Fruit fly (Drosophila melanogaster) whole organism, prepupa: ENCODE measurements around the gene Ugt36A1.
A peak's percentile ranks its signal among the peaks of the same experiment; 100 is the strongest.

Experiments
- Blimp-1 ChIP-seq: fragments of 200-800 bp; sonication (Bioruptor generic); optimal IDR thresholded peaks from 3 replicates; lab custom pipeline; 2017; ENCODE audit warnings: missing biosample characterization, missing genetic modification characterization, mild to moderate bottlenecking, moderate library complexity, missing genetic modification reagents
- CG10631 ChIP-seq: fragments of 200-800 bp; sonication (Bioruptor generic); optimal IDR thresholded peaks from 2 replicates; lab custom pipeline; 2016; ENCODE audit warnings: missing biosample characterization, missing genetic modification characterization
- CG10669 ChIP-seq: fragments of 200-800 bp; sonication (Bioruptor generic); optimal IDR thresholded peaks from 3 replicates; lab custom pipeline; 2018; ENCODE audit warnings: missing biosample characterization, mild to moderate bottlenecking, missing genetic modification characterization, moderate library complexity
- CG11294 ChIP-seq: fragments of 200-800 bp; sonication (Bioruptor generic); IDR thresholded peaks from 2 replicates; pipeline ENCODE4 v1.3.6; 2022; ENCODE audit warnings: missing biosample characterization, missing genetic modification characterization
- CG11762 ChIP-seq: fragments of 200-800 bp; sonication (Bioruptor generic); optimal IDR thresholded peaks from 3 replicates; lab custom pipeline; 2016; ENCODE audit warnings: missing biosample characterization, missing genetic modification characterization; ENCODE audit not compliant: insufficient read depth
- CG15336 ChIP-seq: fragments of 200-800 bp; sonication (Bioruptor generic); IDR thresholded peaks from 2 replicates; pipeline ENCODE4 v1.3.6; 2022; ENCODE audit warnings: missing biosample characterization, missing genetic modification characterization
- CG1621 ChIP-seq: fragments of 200-800 bp; sonication (Bioruptor generic); optimal IDR thresholded peaks from 3 replicates; lab custom pipeline; 2018; ENCODE audit warnings: missing biosample characterization, mild to moderate bottlenecking, missing genetic modification characterization
- CG16779 ChIP-seq: fragments of 200-800 bp; sonication (Bioruptor generic); optimal IDR thresholded peaks from 3 replicates; lab custom pipeline; 2017; ENCODE audit warnings: missing biosample characterization, mild to moderate bottlenecking, missing genetic modification characterization
- CG3032 ChIP-seq: fragments of 200-800 bp; optimal IDR thresholded peaks from 2 replicates; lab custom pipeline; 2019; ENCODE audit warnings: missing biosample characterization, mild to moderate bottlenecking, missing genetic modification characterization, moderate library complexity
- CG34406 ChIP-seq: fragments of 200-800 bp; sonication (Bioruptor generic); optimal IDR thresholded peaks from 3 replicates; lab custom pipeline; 2016; ENCODE audit warnings: missing biosample characterization, missing genetic modification characterization
- CG3919 ChIP-seq: fragments of 200-800 bp; sonication (Bioruptor generic); optimal IDR thresholded peaks from 3 replicates; lab custom pipeline; 2016; ENCODE audit warnings: missing biosample characterization, missing genetic modification characterization
- CG4318 ChIP-seq: fragments of 200-800 bp; sonication (Bioruptor generic); optimal IDR thresholded peaks from 3 replicates; lab custom pipeline; 2017; ENCODE audit warnings: missing biosample characterization, mild to moderate bottlenecking, missing genetic modification characterization
- CG6163 ChIP-seq: fragments of 200-800 bp; sonication (Bioruptor generic); IDR thresholded peaks from 3 replicates; pipeline ENCODE4 v1.3.6; 2022; ENCODE audit warnings: missing biosample characterization, missing genetic modification characterization
- CG6792 ChIP-seq: fragments of 200-800 bp; sonication (Bioruptor generic); optimal IDR thresholded peaks from 3 replicates; lab custom pipeline; 2016; ENCODE audit warnings: missing biosample characterization, missing genetic modification characterization
- CG6808 ChIP-seq: fragments of 200-800 bp; sonication (Bioruptor generic); optimal IDR thresholded peaks from 3 replicates; lab custom pipeline; 2017; ENCODE audit warnings: missing biosample characterization, missing genetic modification characterization, mild to moderate bottlenecking, moderate library complexity, missing genetic modification reagents
- CG8119 ChIP-seq: fragments of 200-800 bp; sonication (Bioruptor generic); IDR thresholded peaks from 3 replicates; pipeline ENCODE4 v1.3.6; 2022; ENCODE audit warnings: missing biosample characterization, missing genetic modification characterization
- CG8319 ChIP-seq: fragments of 200-800 bp; sonication (Bioruptor generic); optimal IDR thresholded peaks from 3 replicates; lab custom pipeline; 2016; ENCODE audit warnings: missing biosample characterization, missing genetic modification characterization
- CG8632 ChIP-seq: fragments of 200-800 bp; sonication (Bioruptor generic); optimal IDR thresholded peaks from 3 replicates; lab custom pipeline; 2016; ENCODE audit warnings: missing biosample characterization, missing genetic modification characterization
- Eip75B ChIP-seq: fragments of 200-800 bp; sonication (Bioruptor generic); optimal IDR thresholded peaks from 3 replicates; lab custom pipeline; 2016; ENCODE audit warnings: missing biosample characterization, missing genetic modification characterization
- Eip78C ChIP-seq: fragments of 200-800 bp; sonication (Bioruptor generic); peaks from one replicate; lab custom pipeline; 2016; ENCODE audit warnings: missing biosample characterization, missing genetic modification characterization
- Eip93F ChIP-seq: fragments of 200-800 bp; sonication (Bioruptor generic); optimal IDR thresholded peaks from 2 replicates; lab custom pipeline; 2016; ENCODE audit warnings: missing biosample characterization, mild to moderate bottlenecking, missing genetic modification characterization
- Ets21C ChIP-seq: fragments of 200-800 bp; sonication (Bioruptor generic); optimal IDR thresholded peaks from 3 replicates; lab custom pipeline; 2016; ENCODE audit warnings: missing biosample characterization, missing genetic modification characterization
- Gug ChIP-seq: fragments of 200-800 bp; sonication (Bioruptor generic); IDR thresholded peaks from 2 replicates; pipeline ENCODE4 v1.3.6; 2022; ENCODE audit warnings: missing biosample characterization, missing genetic modification characterization
- Hr38 ChIP-seq: sonication (Bioruptor generic); optimal IDR thresholded peaks from 2 replicates; lab custom pipeline; 2016; ENCODE audit warnings: missing biosample characterization, missing genetic modification characterization
- Hr39 ChIP-seq: fragments of 200-800 bp; sonication (Bioruptor generic); optimal IDR thresholded peaks from 2 replicates; lab custom pipeline; 2016; ENCODE audit warnings: missing biosample characterization, missing genetic modification characterization
- Hr4 ChIP-seq: fragments of 200-800 bp; sonication (Bioruptor generic); optimal IDR thresholded peaks from 3 replicates; lab custom pipeline; 2016; ENCODE audit warnings: missing biosample characterization, missing genetic modification characterization
- Met ChIP-seq: fragments of 200-800 bp; sonication (Bioruptor generic); optimal IDR thresholded peaks from 3 replicates; lab custom pipeline; 2016; ENCODE audit warnings: missing biosample characterization, missing genetic modification characterization
- OdsH ChIP-seq: fragments of 200-800 bp; sonication (Bioruptor generic); optimal IDR thresholded peaks from 3 replicates; lab custom pipeline; 2016; ENCODE audit warnings: missing biosample characterization, missing genetic modification characterization
- Smox ChIP-seq: fragments of 200-800 bp; sonication (Bioruptor generic); optimal IDR thresholded peaks from 3 replicates; lab custom pipeline; 2016; ENCODE audit warnings: missing biosample characterization, missing genetic modification characterization
- Sox102F ChIP-seq: fragments of 200-800 bp; sonication (Bioruptor generic); optimal IDR thresholded peaks from 2 replicates; lab custom pipeline; 2016; ENCODE audit warnings: missing biosample characterization, mild to moderate bottlenecking, missing genetic modification characterization
- Sox14 ChIP-seq: fragments of 200-800 bp; sonication (Bioruptor generic); optimal IDR thresholded peaks from 3 replicates; lab custom pipeline; 2016; ENCODE audit warnings: missing biosample characterization, missing genetic modification characterization
- Sox15 ChIP-seq: fragments of 200-800 bp; sonication (Bioruptor generic); optimal IDR thresholded peaks from 3 replicates; lab custom pipeline; 2016; ENCODE audit warnings: missing biosample characterization, missing genetic modification characterization
- achi ChIP-seq: fragments of 200-800 bp; sonication (Bioruptor generic); optimal IDR thresholded peaks from 3 replicates; lab custom pipeline; 2016; ENCODE audit warnings: missing biosample characterization, missing genetic modification characterization
- acj6 ChIP-seq: fragments of 200-800 bp; sonication (Bioruptor generic); optimal IDR thresholded peaks from 3 replicates; lab custom pipeline; 2016; ENCODE audit warnings: missing biosample characterization, missing genetic modification characterization
- cyc ChIP-seq: fragments of 200-800 bp; sonication (Bioruptor generic); optimal IDR thresholded peaks from 3 replicates; lab custom pipeline; 2016; ENCODE audit warnings: missing biosample characterization, missing genetic modification characterization
- dsx ChIP-seq: fragments of 200-800 bp; optimal IDR thresholded peaks from 3 replicates; lab custom pipeline; 2019; ENCODE audit warnings: missing biosample characterization, mild to moderate bottlenecking, missing genetic modification characterization, moderate library complexity; ENCODE audit not compliant: poor library complexity, severe bottlenecking
- eg ChIP-seq: fragments of 200-800 bp; sonication (Bioruptor generic); IDR thresholded peaks from 3 replicates; pipeline ENCODE4 v1.3.6; 2022; ENCODE audit warnings: missing biosample characterization, missing genetic modification characterization
- esn ChIP-seq: fragments of 200-800 bp; sonication (Bioruptor generic); optimal IDR thresholded peaks from 2 replicates; lab custom pipeline; 2016; ENCODE audit warnings: missing biosample characterization, mild to moderate bottlenecking, missing genetic modification characterization, moderate library complexity
- fd59A ChIP-seq: fragments of 200-800 bp; sonication (Bioruptor generic); optimal IDR thresholded peaks from 2 replicates; lab custom pipeline; 2017; ENCODE audit warnings: missing biosample characterization, mild to moderate bottlenecking, missing genetic modification characterization, missing genetic modification reagents
- fd85E ChIP-seq: fragments of 200-800 bp; sonication (Bioruptor generic); optimal IDR thresholded peaks from 3 replicates; lab custom pipeline; 2016; ENCODE audit warnings: missing biosample characterization, missing genetic modification characterization
- fkh ChIP-seq: fragments of 200-800 bp; sonication (Bioruptor generic); optimal IDR thresholded peaks from 3 replicates; lab custom pipeline; 2017; ENCODE audit warnings: missing biosample characterization, mild to moderate bottlenecking, missing genetic modification characterization, moderate library complexity
- lz ChIP-seq: fragments of 200-800 bp; sonication (Bioruptor generic); optimal IDR thresholded peaks from 3 replicates; lab custom pipeline; 2016; ENCODE audit warnings: missing biosample characterization, missing genetic modification characterization
- net ChIP-seq: fragments of 200-800 bp; sonication (Bioruptor generic); optimal IDR thresholded peaks from 3 replicates; lab custom pipeline; 2016; ENCODE audit warnings: missing biosample characterization, missing genetic modification characterization
- salr ChIP-seq, 2 experiments: fragments of 200-800 bp; sonication (Bioruptor generic); optimal IDR thresholded peaks; 3 replicates each; lab custom pipeline; 2016 to 2018; ENCODE audit warnings: missing biosample characterization in 2 of 2, missing genetic modification characterization in 2 of 2, mild to moderate bottlenecking in 1 of 2
- spab ChIP-seq: fragments of 200-800 bp; sonication (Bioruptor generic); optimal IDR thresholded peaks from 2 replicates; lab custom pipeline; 2017; ENCODE audit warnings: missing biosample characterization, mild to moderate bottlenecking, missing genetic modification characterization, missing genetic modification reagents
- ss ChIP-seq, 2 experiments: fragments of 200-800 bp; sonication (Bioruptor generic); optimal IDR thresholded peaks; 2 replicates in 1 of 2; 3 replicates in 1 of 2; lab custom pipeline; 2017 to 2018; ENCODE audit warnings: mild to moderate bottlenecking in 2 of 2, missing biosample characterization in 2 of 2, missing genetic modification characterization in 2 of 2, moderate library complexity in 1 of 2
- svp ChIP-seq: fragments of 200-800 bp; sonication (Bioruptor generic); peaks from one replicate; lab custom pipeline; 2016; ENCODE audit warnings: missing biosample characterization, missing genetic modification characterization
- topi ChIP-seq: fragments of 200-800 bp; sonication (Bioruptor generic); optimal IDR thresholded peaks from 3 replicates; lab custom pipeline; 2016; ENCODE audit warnings: missing biosample characterization, missing genetic modification characterization
- vri ChIP-seq: fragments of 200-800 bp; sonication (Bioruptor generic); optimal IDR thresholded peaks from 3 replicates; lab custom pipeline; 2016; ENCODE audit warnings: missing biosample characterization, mild to moderate bottlenecking, missing genetic modification characterization

Gene Ugt36A1

dm6 chr2L:3646041-3646440 lies 27.1 kb downstream of the Ugt36A1 start:
- TF ChIP-seq Eip78C (peak; percentile 7), salr (GFP tag; optimal IDR thresholded peaks at IDR 0.05; lab: Kevin White, UChicago) (no peak), CG6808 (no peak), Hr38 (GFP tag; lab: Kevin White, UChicago) (no peak), Gug (GFP tag; lab: Robert Waterston, UW) (no peak), Hr4 (no peak), lz (GFP tag; lab: Kevin White, UChicago) (no peak), CG6163 (0 out of 3 replicates have a peak, but pooled peaks have one; percentile 29), svp (peak; percentile 81), esn (GFP tag; lab: Kevin White, UChicago) (no peak), OdsH (GFP tag; lab: Kevin White, UChicago) (no peak), eg (0 out of 3 replicates have a peak, but pooled peaks have one; percentile 15)

dm6 chr2L:3647521-3648172 lies 28.8 kb downstream of the Ugt36A1 start:
- TF ChIP-seq CG15336 (peak; percentile 35; the same call in 1 of the 2 replicates), CG1621 (tag; lab: Kevin White, UChicago) (no peak), CG3919 (GFP tag; lab: Kevin White, UChicago) (peak; percentile 38), achi (GFP tag; lab: Kevin White, UChicago) (peak; percentile 10), CG10669 (no peak), Sox15 (no peak), CG4318 (peak; percentile 4), lz (GFP tag; lab: Kevin White, UChicago) (peak; percentile 36), eg (peak; percentile 73), Blimp-1 (no peak), CG8119 (peak; percentile 49; the same call in 2 of the 3 replicates), vri (peak; percentile 86), fkh (peak; percentile 46), CG11294 (no peak; the same call in 1 of the 2 replicates), CG16779 (tag; lab: Kevin White, UChicago) (peak; percentile 5), CG6792 (no peak), Sox102F (GFP tag; lab: Kevin White, UChicago) (peak; percentile 61), net (GFP tag; lab: Kevin White, UChicago) (peak; percentile 26), Eip75B (GFP tag; lab: Kevin White, UChicago) (no peak), OdsH (GFP tag; lab: Kevin White, UChicago) (peak; percentile 61), fd59A (GFP tag; lab: Kevin White, UChicago) (no peak), CG10631 (GFP tag; lab: Kevin White, UChicago) (peak; percentile 12), CG6163 (peak; percentile 33; the same call in 1 of the 3 replicates), spab (no peak), CG34406 (GFP tag; lab: Kevin White, UChicago) (peak; percentile 33), CG11762 (GFP tag; lab: Kevin White, UChicago) (peak; percentile 36), topi (peak; percentile 1), acj6 (GFP tag; lab: Kevin White, UChicago) (peak; percentile 67), CG8632 (GFP tag; lab: Kevin White, UChicago) (peak; percentile 13), ss (GFP tag; optimal IDR thresholded peaks at IDR 0.05; lab: Kevin White, UChicago) (peak in 1 of 2 experiments; percentile 17), dsx (GFP tag; lab: Kevin White, UChicago) (peak; percentile 1), Met (peak; percentile 44), Eip93F (no peak), Hr39 (peak; percentile 34), Ets21C (GFP tag; lab: Kevin White, UChicago) (peak; percentile 30), Smox (peak; percentile 39), Gug (GFP tag; lab: Robert Waterston, UW) (peak; percentile 43), cyc (peak; percentile 14), fd85E (GFP tag; lab: Kevin White, UChicago) (no peak), Sox14 (peak; percentile 65), CG8319 (GFP tag; lab: Kevin White, UChicago) (no peak), CG3032 (tag; lab: Kevin White, UChicago) (no peak)
